Worm (Caenorhabditis elegans) whole organism, L1 larva: ENCODE data around the gene gphr-2.

Experiments
- C16A3.4 ChIP-seq: fragments of 150-350 bp; optimal IDR thresholded peaks from 2 replicates; lab custom pipeline; 2014; ENCODE audit warnings: missing biosample characterization, missing genetic modification characterization
- aly-2 ChIP-seq: fragments of 150-350 bp; optimal IDR thresholded peaks from 2 replicates; lab custom pipeline; 2014; ENCODE audit warnings: missing biosample characterization, missing genetic modification characterization
- ceh-82 ChIP-seq, 3 experiments: fragments of 150-350 bp in 1 of 3; sonication (generic microtip) in 2 of 3; optimal IDR thresholded peaks; 2 replicates each; lab custom pipeline; 2014 to 2017; ENCODE audit warnings: missing biosample characterization in 3 of 3, missing genetic modification characterization in 3 of 3
- efl-1 ChIP-seq, 4 experiments: fragments of 150-350 bp; optimal IDR thresholded peaks in 3 of 4; peaks in 1 of 4; 1 replicate in 1 of 4; 2 replicates in 3 of 4; lab custom pipeline; 2014; ENCODE audit warnings: missing biosample characterization in 2 of 4, missing genetic modification characterization in 2 of 4, missing genetic modification reagents in 2 of 4
- efl-3 ChIP-seq: fragments of 200-800 bp; sonication (Bioruptor generic); optimal IDR thresholded peaks from 2 replicates; lab custom pipeline; 2018; ENCODE audit warnings: mild to moderate bottlenecking, missing genetic modification characterization, missing compliant biosample characterization
- egl-13 ChIP-seq: sonication (generic microtip); optimal IDR thresholded peaks from 2 replicates; lab custom pipeline; 2016; ENCODE audit warnings: missing genotype, missing genetic modification reagents, missing genetic modification characterization, missing compliant biosample characterization
- fkh-4 ChIP-seq: sonication (generic microtip); optimal IDR thresholded peaks from 2 replicates; lab custom pipeline; 2016; ENCODE audit warnings: missing compliant biosample characterization, missing genetic modification characterization, borderline replicate concordance
- fos-1 ChIP-seq: fragments of 150-350 bp; optimal IDR thresholded peaks from 2 replicates; lab custom pipeline; 2014; ENCODE audit warnings: missing biosample characterization, missing genetic modification characterization
- hlh-17 ChIP-seq: fragments of 200-800 bp; sonication (Bioruptor generic); optimal IDR thresholded peaks from 2 replicates; lab custom pipeline; 2018; ENCODE audit warnings: missing genetic modification characterization, mild to moderate bottlenecking, missing compliant biosample characterization, moderate library complexity, borderline replicate concordance
- jun-1 ChIP-seq: fragments of 150-350 bp; optimal IDR thresholded peaks from 2 replicates; lab custom pipeline; 2014; ENCODE audit warnings: missing biosample characterization, missing genetic modification reagents, missing genetic modification characterization
- lin-13 ChIP-seq: fragments of 150-350 bp; optimal IDR thresholded peaks from 2 replicates; lab custom pipeline; 2014; ENCODE audit warnings: missing biosample characterization, missing genetic modification reagents, missing genetic modification characterization
- lin-14 ChIP-seq: fragments of 200-800 bp; sonication (Bioruptor generic); optimal IDR thresholded peaks from 2 replicates; lab custom pipeline; 2018; ENCODE audit warnings: mild to moderate bottlenecking, missing genetic modification characterization, moderate library complexity, missing compliant biosample characterization
- mep-1 ChIP-seq: fragments of 150-350 bp; optimal IDR thresholded peaks from 2 replicates; lab custom pipeline; 2014; ENCODE audit warnings: missing biosample characterization, missing genetic modification characterization
- nhr-11 ChIP-seq: fragments of 150-350 bp; optimal IDR thresholded peaks from 2 replicates; lab custom pipeline; 2014; ENCODE audit warnings: missing biosample characterization, missing genetic modification characterization
- nhr-12 ChIP-seq: sonication (generic microtip); optimal IDR thresholded peaks from 2 replicates; lab custom pipeline; 2017; ENCODE audit warnings: missing biosample characterization, missing genetic modification characterization
- nhr-19 ChIP-seq: fragments of 200-800 bp; sonication (Bioruptor generic); conservative IDR thresholded peaks from 2 replicates; pipeline ENCODE4 v1.3.6; 2022; ENCODE audit warnings: missing genetic modification characterization, missing compliant biosample characterization
- nhr-20 ChIP-seq: sonication (generic microtip); optimal IDR thresholded peaks from 2 replicates; lab custom pipeline; 2016; ENCODE audit warnings: mild to moderate bottlenecking, missing genetic modification characterization, missing compliant biosample characterization
- nhr-28 ChIP-seq: fragments of 150-350 bp; optimal IDR thresholded peaks from 2 replicates; lab custom pipeline; 2014; ENCODE audit warnings: missing biosample characterization, missing genetic modification characterization
- nhr-71 ChIP-seq: sonication (generic microtip); optimal IDR thresholded peaks from 2 replicates; lab custom pipeline; 2016; ENCODE audit warnings: mild to moderate bottlenecking, missing genetic modification characterization, moderate library complexity, missing compliant biosample characterization
- nhr-76 ChIP-seq: sonication (generic microtip); optimal IDR thresholded peaks from 2 replicates; lab custom pipeline; 2017; ENCODE audit warnings: missing biosample characterization, missing genetic modification characterization
- nhr-84 ChIP-seq: sonication (generic microtip); optimal IDR thresholded peaks from 2 replicates; lab custom pipeline; 2017; ENCODE audit warnings: missing biosample characterization, missing genetic modification characterization
- nhr-85 ChIP-seq: sonication (generic microtip); peaks from one replicate; lab custom pipeline; 2016; ENCODE audit warnings: missing genetic modification characterization, inconsistent platforms, missing compliant biosample characterization
- pax-3 ChIP-seq: fragments of 200-800 bp; sonication (Bioruptor generic); optimal IDR thresholded peaks from 2 replicates; lab custom pipeline; 2018; ENCODE audit warnings: mild to moderate bottlenecking, missing genetic modification characterization, moderate library complexity, missing compliant biosample characterization
- pqm-1 ChIP-seq: sonication (generic microtip); optimal IDR thresholded peaks from 3 replicates; lab custom pipeline; 2017; ENCODE audit warnings: missing biosample characterization, missing genetic modification characterization
- rnt-1 ChIP-seq: sonication (generic microtip); optimal IDR thresholded peaks from 2 replicates; lab custom pipeline; 2016; ENCODE audit warnings: mild to moderate bottlenecking, missing genetic modification characterization, moderate library complexity, missing compliant biosample characterization
- skn-1 ChIP-seq: fragments of 150-350 bp; optimal IDR thresholded peaks from 2 replicates; lab custom pipeline; 2014; ENCODE audit warnings: missing biosample characterization, missing genetic modification characterization
- snpc-4 ChIP-seq: fragments of 150-350 bp; optimal IDR thresholded peaks from 2 replicates; lab custom pipeline; 2014; ENCODE audit warnings: missing biosample characterization, missing genetic modification characterization
- sox-4 ChIP-seq: sonication (generic microtip); optimal IDR thresholded peaks from 2 replicates; lab custom pipeline; 2016; ENCODE audit warnings: missing genetic modification characterization, missing compliant biosample characterization
- sup-37 ChIP-seq: fragments of 200-800 bp; sonication (Bioruptor generic); optimal IDR thresholded peaks from 2 replicates; lab custom pipeline; 2018; ENCODE audit warnings: mild to moderate bottlenecking, missing genetic modification characterization, missing compliant biosample characterization
- tlp-1 ChIP-seq: fragments of 150-350 bp; optimal IDR thresholded peaks from 2 replicates; lab custom pipeline; 2014; ENCODE audit warnings: missing biosample characterization, missing genetic modification characterization
- vab-15 ChIP-seq: sonication (generic microtip); optimal IDR thresholded peaks from 2 replicates; lab custom pipeline; 2017; ENCODE audit warnings: missing genotype, mild to moderate bottlenecking, missing genetic modification characterization, missing compliant biosample characterization
- zag-1 ChIP-seq: fragments of 150-350 bp; optimal IDR thresholded peaks from 2 replicates; lab custom pipeline; 2014; ENCODE audit warnings: missing biosample characterization, missing genetic modification characterization

gphr-2 gene

DNA sequence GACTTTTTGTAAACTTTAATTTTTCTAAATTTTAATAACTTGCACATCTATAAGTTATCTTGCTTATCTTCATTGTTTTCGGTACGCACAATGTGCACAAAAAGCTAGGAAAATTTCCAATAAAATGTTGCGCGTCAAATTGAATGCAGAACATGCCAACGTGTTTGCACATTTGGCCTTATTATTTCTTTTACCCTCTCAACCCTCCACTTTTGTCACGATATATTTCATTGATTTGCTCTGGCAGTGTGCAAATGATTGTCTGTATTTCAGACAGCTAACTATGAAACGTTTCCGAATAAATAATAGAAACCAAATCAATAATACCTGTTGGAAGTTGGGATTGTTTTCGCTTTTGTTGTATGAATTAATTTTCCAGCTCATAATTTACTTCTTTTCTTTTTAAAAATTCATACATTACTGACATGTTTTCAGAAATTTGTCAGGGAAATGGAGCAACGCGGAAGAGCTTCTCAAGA lies 42.2 kb upstream of the gphr-2 start, which contains the start of gene wdr-5.2 (continued):
- TF ChIP-seq nhr-76 (tag; lab: Kevin White, UChicago) (no peak), efl-1 (optimal IDR thresholded peaks at IDR 0.05; lab: Kevin White, UChicago) (peak; percentile 3 to 20), efl-1 (GFP tag; optimal IDR thresholded peaks at IDR 0.05 in 1 of 2; lab: Kevin White, UChicago) (no peak), zag-1 (tag; lab: Kevin White, UChicago) (no peak), fkh-4 (no peak), pax-3 (tag; lab: Kevin White, UChicago) (no peak)

DNA sequence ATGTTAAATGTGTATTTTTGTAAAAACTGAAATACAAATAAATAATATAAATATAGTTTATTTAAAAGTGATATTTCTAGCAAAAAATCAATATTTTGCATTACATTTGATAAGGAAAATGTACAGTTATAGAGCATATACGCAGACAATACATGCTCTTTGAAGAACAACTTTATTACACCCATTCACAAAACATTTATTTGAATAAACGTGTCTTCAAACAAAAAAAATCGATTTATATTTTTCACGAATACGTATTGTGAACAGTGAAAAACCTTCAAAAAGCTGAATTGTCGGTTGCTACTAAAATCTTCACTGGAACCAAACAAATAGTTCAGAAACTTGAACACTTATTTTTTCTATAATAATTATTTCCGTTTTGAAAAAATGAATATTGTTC lies 40.0 kb upstream of the gphr-2 start, which contains the start of gene K04G11.3:
K04G11.3 (minus strand) TSS at position 101 of the 400 bp plus-strand sequence.
- TF ChIP-seq efl-1 (optimal IDR thresholded peaks at IDR 0.05; lab: Kevin White, UChicago) = no peak
- TF ChIP-seq efl-1 (GFP tag; optimal IDR thresholded peaks at IDR 0.05 in 1 of 2; lab: Kevin White, UChicago) = no peak
- TF ChIP-seq nhr-71 (tag; lab: Kevin White, UChicago) = no peak
- no peak for TF ChIP-seq zag-1 (tag; lab: Kevin White, UChicago)
- TF ChIP-seq snpc-4 (tag; lab: Kevin White, UChicago) = no peak
- TF ChIP-seq nhr-85 (tag; lab: Kevin White, UChicago) = no peak
- TF ChIP-seq tlp-1 (tag; lab: Kevin White, UChicago) = no peak
- TF ChIP-seq nhr-28 (tag; lab: Kevin White, UChicago) = no peak
- TF ChIP-seq nhr-11 = no peak
- TF ChIP-seq skn-1 (tag; lab: Kevin White, UChicago) = no peak
- TF ChIP-seq C16A3.4 (tag; lab: Kevin White, UChicago) = no peak
- no peak for TF ChIP-seq efl-3
- no peak for TF ChIP-seq nhr-76 (tag; lab: Kevin White, UChicago)
- TF ChIP-seq ceh-82 (tag; optimal IDR thresholded peaks at IDR 0.05; lab: Kevin White, UChicago) = no peak
- no peak for TF ChIP-seq hlh-17 (GFP tag; lab: Kevin White, UChicago)
- no peak for TF ChIP-seq nhr-20 (tag; lab: Kevin White, UChicago)

DNA sequence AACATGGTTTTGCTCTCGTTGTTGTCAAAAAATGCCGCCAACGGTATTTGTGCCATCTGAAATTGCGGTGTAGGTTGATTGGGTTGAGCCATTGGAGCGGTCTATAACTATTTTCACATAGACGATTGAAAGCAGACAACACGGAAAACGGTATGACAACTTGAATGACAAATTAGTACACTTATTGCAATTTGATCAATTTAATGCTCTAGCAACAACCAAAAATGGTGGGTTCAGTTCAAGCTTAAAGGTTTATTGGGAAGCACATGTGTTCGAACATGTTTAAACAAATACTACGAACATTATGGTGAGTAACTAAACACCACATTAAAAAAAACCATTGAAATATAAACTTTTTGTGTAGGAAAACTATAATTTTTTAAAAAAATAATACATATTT lies 32.8 kb upstream of the gphr-2 start, which contains the start of gene sel-7:
sel-7 (minus strand) TSS at position 101 of the 400 bp plus-strand sequence.
- no peak for TF ChIP-seq fos-1 (tag; lab: Kevin White, UChicago)
- no peak for TF ChIP-seq skn-1 (tag; lab: Kevin White, UChicago)
- no peak for TF ChIP-seq lin-13 (GFP tag; lab: Kevin White, UChicago)
- TF ChIP-seq sup-37 (GFP tag; lab: Kevin White, UChicago) = no peak
- no peak for TF ChIP-seq mep-1

DNA sequence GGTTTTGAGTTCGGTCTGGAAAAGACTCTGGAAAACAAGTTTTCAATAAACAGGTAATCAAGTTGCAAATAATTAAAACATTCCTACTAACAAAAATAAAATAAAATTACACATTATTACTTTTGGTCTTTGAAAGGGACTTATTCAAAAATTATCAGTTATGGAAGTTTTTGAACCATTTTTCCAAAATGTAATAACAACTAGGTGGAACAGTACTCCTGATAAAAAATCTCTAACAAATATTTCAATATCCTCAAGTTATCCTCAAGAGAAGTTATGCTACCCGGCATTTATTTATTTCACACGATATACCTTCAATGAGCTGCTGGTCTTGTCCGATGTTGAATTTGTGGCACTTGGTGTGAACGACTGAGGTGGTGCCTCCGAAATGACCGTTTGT lies 32.2 kb upstream of the gphr-2 start:
- TF ChIP-seq aly-2 (tag; lab: Kevin White, UChicago) (no peak), efl-1 (optimal IDR thresholded peaks at IDR 0.05; lab: Kevin White, UChicago) (no peak), efl-1 (GFP tag; optimal IDR thresholded peaks at IDR 0.05 in 1 of 2; lab: Kevin White, UChicago) (peak in 1 of 2 experiments; percentile 72)

DNA sequence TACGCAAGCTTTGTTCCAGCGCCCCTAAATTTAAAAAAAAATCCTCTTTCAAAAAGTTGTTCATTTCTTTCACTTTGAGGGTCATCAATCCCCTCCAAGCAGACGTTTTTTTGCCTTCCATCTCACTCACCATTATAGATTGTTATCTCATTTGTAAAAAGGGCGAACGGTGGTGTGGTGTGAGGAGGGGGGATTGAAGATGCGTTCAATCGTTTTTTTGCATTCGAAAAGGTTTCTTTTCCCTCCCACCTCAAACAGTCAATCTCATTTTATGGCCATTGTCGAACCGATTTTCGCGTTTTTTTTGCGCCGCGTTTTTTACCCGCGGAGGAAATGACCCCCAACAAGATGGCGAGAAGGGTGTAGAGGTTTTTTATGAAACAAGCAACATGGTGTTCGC lies 31.3 kb upstream of the gphr-2 start:
- TF ChIP-seq pqm-1 (tag; lab: Kevin White, UChicago) = no peak
- TF ChIP-seq efl-3 = no peak
- no peak for TF ChIP-seq nhr-84 (tag; lab: Kevin White, UChicago)
- no peak for TF ChIP-seq nhr-12 (tag; lab: Kevin White, UChicago)
- no peak for TF ChIP-seq lin-13 (GFP tag; lab: Kevin White, UChicago)
- TF ChIP-seq zag-1 (tag; lab: Kevin White, UChicago) = no peak
- TF ChIP-seq sox-4 (tag; lab: Kevin White, UChicago) = no peak
- no peak for TF ChIP-seq nhr-71 (tag; lab: Kevin White, UChicago)
- no peak for TF ChIP-seq C16A3.4 (tag; lab: Kevin White, UChicago)
- no peak for TF ChIP-seq egl-13 (tag; lab: Kevin White, UChicago)
- TF ChIP-seq jun-1 (tag; lab: Kevin White, UChicago) = no peak
- TF ChIP-seq snpc-4 (tag; lab: Kevin White, UChicago) = no peak
- no peak for TF ChIP-seq fkh-4
- TF ChIP-seq vab-15 = no peak
- no peak for TF ChIP-seq skn-1 (tag; lab: Kevin White, UChicago)

DNA sequence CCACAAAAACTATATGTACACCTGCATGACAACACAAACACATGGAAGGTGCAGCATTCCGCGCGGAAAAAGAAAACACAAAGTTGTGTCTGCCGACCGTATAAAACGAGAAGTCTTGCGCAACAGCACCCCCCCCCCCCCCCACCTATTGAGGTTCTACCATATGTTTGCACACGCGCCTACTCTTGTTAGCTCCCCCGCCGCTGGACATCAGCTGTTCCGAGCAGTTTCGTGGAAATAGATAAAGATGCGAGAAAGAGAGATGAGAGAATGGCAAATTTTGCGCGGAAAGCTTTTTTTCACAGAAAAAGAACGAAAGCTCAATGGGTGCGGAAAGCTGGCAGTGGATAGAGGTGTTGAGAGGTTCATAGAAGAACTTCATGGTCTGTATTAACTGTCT lies 28.1 kb upstream of the gphr-2 start:
- TF ChIP-seq rnt-1 (tag; lab: Kevin White, UChicago) = peak; percentile 14
- TF ChIP-seq nhr-19 = no peak
- peak; percentile 25 for TF ChIP-seq lin-14 (GFP tag; lab: Kevin White, UChicago)
